Worm (Caenorhabditis elegans): ENCODE results near the gene mtq-2.

DNA sequence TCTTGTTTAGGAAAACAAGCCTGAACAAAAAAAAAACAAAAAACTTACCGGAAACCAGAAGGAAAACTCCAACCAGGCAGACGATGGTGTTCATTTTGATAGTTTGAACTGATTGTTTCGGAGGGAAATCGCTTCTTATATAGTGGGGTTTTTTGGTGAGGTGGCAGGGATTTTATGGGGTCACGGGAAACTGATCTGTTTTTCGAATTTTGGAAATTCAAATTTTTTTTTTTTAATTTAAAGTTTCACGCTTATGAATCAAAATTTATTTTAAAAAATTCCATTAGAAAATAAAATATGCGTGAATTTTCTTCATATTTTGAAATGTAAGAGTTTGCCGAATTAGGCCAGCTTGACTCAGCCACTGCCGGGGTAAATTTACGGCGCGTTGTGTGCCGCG lies 13.9 kb downstream of the mtq-2 start, which contains the start of gene C33C12.7:
- TF ChIP-seq lin-39 (tag; optimal IDR thresholded peaks at IDR 0.05) (no peak), nhr-76 (tag; optimal IDR thresholded peaks at IDR 0.05) (no peak), ztf-11 (tag; optimal IDR thresholded peaks at IDR 0.05) (no peak), snpc-4 (tag; optimal IDR thresholded peaks at IDR 0.05) (no peak), tbx-2 (tag; optimal IDR thresholded peaks at IDR 0.05) (no peak), ceh-82 (tag; optimal IDR thresholded peaks at IDR 0.05) (no peak), rnt-1 (tag; optimal IDR thresholded peaks at IDR 0.05) (no peak)

Measured in whole organism, L1 larva.